Fruit fly (Drosophila melanogaster) whole organism, prepupa: ENCODE results near the gene CG7766.

ENCODE experiments used
- CG10669 ChIP-seq: fragments of 200-800 bp; sonication (Bioruptor generic); optimal IDR thresholded peaks from 3 replicates; lab custom pipeline; 2018; ENCODE audit warnings: missing biosample characterization, mild to moderate bottlenecking, missing genetic modification characterization, moderate library complexity
- CG11294 ChIP-seq: fragments of 200-800 bp; sonication (Bioruptor generic); IDR thresholded peaks from 2 replicates; pipeline ENCODE4 v1.3.6; 2022; ENCODE audit warnings: missing biosample characterization, missing genetic modification characterization
- CG11902 ChIP-seq: fragments of 200-800 bp; sonication (Bioruptor generic); optimal IDR thresholded peaks from 3 replicates; lab custom pipeline; 2016; ENCODE audit warnings: missing biosample characterization, missing genetic modification characterization
- CG15336 ChIP-seq: fragments of 200-800 bp; sonication (Bioruptor generic); IDR thresholded peaks from 2 replicates; pipeline ENCODE4 v1.3.6; 2022; ENCODE audit warnings: missing biosample characterization, missing genetic modification characterization
- CG1621 ChIP-seq: fragments of 200-800 bp; sonication (Bioruptor generic); optimal IDR thresholded peaks from 3 replicates; lab custom pipeline; 2018; ENCODE audit warnings: missing biosample characterization, mild to moderate bottlenecking, missing genetic modification characterization
- CG16779 ChIP-seq: fragments of 200-800 bp; sonication (Bioruptor generic); optimal IDR thresholded peaks from 3 replicates; lab custom pipeline; 2017; ENCODE audit warnings: missing biosample characterization, mild to moderate bottlenecking, missing genetic modification characterization
- CG32006 ChIP-seq: fragments of 200-800 bp; sonication (Bioruptor generic); optimal IDR thresholded peaks from 3 replicates; lab custom pipeline; 2017; ENCODE audit warnings: missing biosample characterization, mild to moderate bottlenecking, missing genetic modification characterization
- CG34406 ChIP-seq: fragments of 200-800 bp; sonication (Bioruptor generic); optimal IDR thresholded peaks from 3 replicates; lab custom pipeline; 2016; ENCODE audit warnings: missing biosample characterization, missing genetic modification characterization
- CG3919 ChIP-seq: fragments of 200-800 bp; sonication (Bioruptor generic); optimal IDR thresholded peaks from 3 replicates; lab custom pipeline; 2016; ENCODE audit warnings: missing biosample characterization, missing genetic modification characterization
- CG6163 ChIP-seq: fragments of 200-800 bp; sonication (Bioruptor generic); IDR thresholded peaks from 3 replicates; pipeline ENCODE4 v1.3.6; 2022; ENCODE audit warnings: missing biosample characterization, missing genetic modification characterization
- CG6276 ChIP-seq: fragments of 200-800 bp; sonication (Bioruptor generic); optimal IDR thresholded peaks from 2 replicates; lab custom pipeline; 2017; ENCODE audit warnings: missing biosample characterization, mild to moderate bottlenecking, missing genetic modification characterization
- CG6792 ChIP-seq: fragments of 200-800 bp; sonication (Bioruptor generic); optimal IDR thresholded peaks from 3 replicates; lab custom pipeline; 2016; ENCODE audit warnings: missing biosample characterization, missing genetic modification characterization
- CG6854 ChIP-seq: fragments of 200-800 bp; sonication (Bioruptor generic); optimal IDR thresholded peaks from 2 replicates; lab custom pipeline; 2017; ENCODE audit warnings: missing biosample characterization, mild to moderate bottlenecking, missing genetic modification characterization
- CG7368 ChIP-seq: fragments of 200-800 bp; sonication (Bioruptor generic); optimal IDR thresholded peaks from 3 replicates; lab custom pipeline; 2016; ENCODE audit warnings: missing biosample characterization, missing genetic modification characterization
- CG8119 ChIP-seq: fragments of 200-800 bp; sonication (Bioruptor generic); IDR thresholded peaks from 3 replicates; pipeline ENCODE4 v1.3.6; 2022; ENCODE audit warnings: missing biosample characterization, missing genetic modification characterization
- CG9139 ChIP-seq: fragments of 200-800 bp; sonication (Bioruptor generic); optimal IDR thresholded peaks from 3 replicates; lab custom pipeline; 2017; ENCODE audit warnings: missing biosample characterization, mild to moderate bottlenecking, missing genetic modification characterization
- Eip78C ChIP-seq: fragments of 200-800 bp; sonication (Bioruptor generic); peaks from one replicate; lab custom pipeline; 2016; ENCODE audit warnings: missing biosample characterization, missing genetic modification characterization
- Ets96B ChIP-seq: fragments of 200-800 bp; optimal IDR thresholded peaks from 2 replicates; lab custom pipeline; 2019; ENCODE audit warnings: missing biosample characterization, mild to moderate bottlenecking, missing genetic modification characterization, moderate library complexity
- Hr38 ChIP-seq: sonication (Bioruptor generic); optimal IDR thresholded peaks from 2 replicates; lab custom pipeline; 2016; ENCODE audit warnings: missing biosample characterization, missing genetic modification characterization
- Hr39 ChIP-seq: fragments of 200-800 bp; sonication (Bioruptor generic); optimal IDR thresholded peaks from 2 replicates; lab custom pipeline; 2016; ENCODE audit warnings: missing biosample characterization, missing genetic modification characterization
- Lpt ChIP-seq: fragments of 200-800 bp; sonication (Bioruptor generic); optimal IDR thresholded peaks from 3 replicates; lab custom pipeline; 2016; ENCODE audit warnings: missing biosample characterization, missing genetic modification characterization
- Met ChIP-seq: fragments of 200-800 bp; sonication (Bioruptor generic); optimal IDR thresholded peaks from 3 replicates; lab custom pipeline; 2016; ENCODE audit warnings: missing biosample characterization, missing genetic modification characterization
- OdsH ChIP-seq: fragments of 200-800 bp; sonication (Bioruptor generic); optimal IDR thresholded peaks from 3 replicates; lab custom pipeline; 2016; ENCODE audit warnings: missing biosample characterization, missing genetic modification characterization
- Smox ChIP-seq: fragments of 200-800 bp; sonication (Bioruptor generic); optimal IDR thresholded peaks from 3 replicates; lab custom pipeline; 2016; ENCODE audit warnings: missing biosample characterization, missing genetic modification characterization
- Sox14 ChIP-seq: fragments of 200-800 bp; sonication (Bioruptor generic); optimal IDR thresholded peaks from 3 replicates; lab custom pipeline; 2016; ENCODE audit warnings: missing biosample characterization, missing genetic modification characterization
- acj6 ChIP-seq: fragments of 200-800 bp; sonication (Bioruptor generic); optimal IDR thresholded peaks from 3 replicates; lab custom pipeline; 2016; ENCODE audit warnings: missing biosample characterization, missing genetic modification characterization
- cyc ChIP-seq: fragments of 200-800 bp; sonication (Bioruptor generic); optimal IDR thresholded peaks from 3 replicates; lab custom pipeline; 2016; ENCODE audit warnings: missing biosample characterization, missing genetic modification characterization
- dac ChIP-seq: fragments of 200-800 bp; sonication (Bioruptor generic); optimal IDR thresholded peaks from 2 replicates; lab custom pipeline; 2017; ENCODE audit warnings: missing biosample characterization, mild to moderate bottlenecking, missing genetic modification characterization
- dsx ChIP-seq: fragments of 200-800 bp; optimal IDR thresholded peaks from 3 replicates; lab custom pipeline; 2019; ENCODE audit warnings: missing biosample characterization, mild to moderate bottlenecking, missing genetic modification characterization, moderate library complexity; ENCODE audit not compliant: poor library complexity, severe bottlenecking
- eg ChIP-seq: fragments of 200-800 bp; sonication (Bioruptor generic); IDR thresholded peaks from 3 replicates; pipeline ENCODE4 v1.3.6; 2022; ENCODE audit warnings: missing biosample characterization, missing genetic modification characterization
- fkh ChIP-seq: fragments of 200-800 bp; sonication (Bioruptor generic); optimal IDR thresholded peaks from 3 replicates; lab custom pipeline; 2017; ENCODE audit warnings: missing biosample characterization, mild to moderate bottlenecking, missing genetic modification characterization, moderate library complexity
- lz ChIP-seq: fragments of 200-800 bp; sonication (Bioruptor generic); optimal IDR thresholded peaks from 3 replicates; lab custom pipeline; 2016; ENCODE audit warnings: missing biosample characterization, missing genetic modification characterization
- pdm3 ChIP-seq: fragments of 200-800 bp; sonication (Bioruptor generic); optimal IDR thresholded peaks from 3 replicates; lab custom pipeline; 2016; ENCODE audit warnings: missing biosample characterization, missing genetic modification characterization
- salr ChIP-seq, 2 experiments: fragments of 200-800 bp; sonication (Bioruptor generic); optimal IDR thresholded peaks; 3 replicates each; lab custom pipeline; 2016 to 2018; ENCODE audit warnings: missing biosample characterization in 2 of 2, missing genetic modification characterization in 2 of 2, mild to moderate bottlenecking in 1 of 2
- ss ChIP-seq, 2 experiments: fragments of 200-800 bp; sonication (Bioruptor generic); optimal IDR thresholded peaks; 2 replicates in 1 of 2; 3 replicates in 1 of 2; lab custom pipeline; 2017 to 2018; ENCODE audit warnings: mild to moderate bottlenecking in 2 of 2, missing biosample characterization in 2 of 2, missing genetic modification characterization in 2 of 2, moderate library complexity in 1 of 2
- svp ChIP-seq: fragments of 200-800 bp; sonication (Bioruptor generic); peaks from one replicate; lab custom pipeline; 2016; ENCODE audit warnings: missing biosample characterization, missing genetic modification characterization

The CG7766 gene

dm6 chrX:9046383-9046941, 57.1 kb downstream of the CG7766 start (continued):
- TF ChIP-seq CG6276 (GFP tag; lab: Kevin White, UChicago) (no peak), Hr38 (GFP tag; lab: Kevin White, UChicago) (no peak), CG9139 (GFP tag; lab: Kevin White, UChicago) (no peak), fkh (GFP tag; lab: Kevin White, UChicago) (no peak), Met (GFP tag; lab: Kevin White, UChicago) (peak; percentile 25), salr (GFP tag; optimal IDR thresholded peaks at IDR 0.05; lab: Kevin White, UChicago) (no peak), CG32006 (GFP tag; lab: Kevin White, UChicago) (peak; percentile 15), lz (GFP tag; lab: Kevin White, UChicago) (peak; percentile 26), Ets96B (tag; lab: Kevin White, UChicago) (peak; percentile 43), CG11294 (GFP tag; lab: Robert Waterston, UW) (no peak), cyc (GFP tag; lab: Kevin White, UChicago) (no peak), CG6792 (peak; percentile 23), Sox14 (GFP tag; lab: Kevin White, UChicago) (peak; percentile 6), CG15336 (0 out of 2 replicates have a peak, but pooled peaks have one; percentile 9), acj6 (peak; percentile 33), pdm3 (peak; percentile 41), CG1621 (no peak), Eip78C (GFP tag; lab: Kevin White, UChicago) (peak; percentile 86), eg (GFP tag; lab: Robert Waterston, UW) (no peak), OdsH (GFP tag; lab: Kevin White, UChicago) (peak; percentile 34), CG6854 (GFP tag; lab: Kevin White, UChicago) (no peak)

- TF ChIP-seq Hr39 (GFP tag; lab: Kevin White, UChicago) (no peak), CG7368 (GFP tag; lab: Kevin White, UChicago) (no peak), svp (peak; percentile 41), CG9139 (GFP tag; lab: Kevin White, UChicago) (no peak), Lpt (GFP tag; lab: Kevin White, UChicago) (no peak), CG6792 (no peak), Eip78C (GFP tag; lab: Kevin White, UChicago) (peak; percentile 39), CG10669 (GFP tag; lab: Kevin White, UChicago) (no peak), CG6276 (GFP tag; lab: Kevin White, UChicago) (no peak), ss (GFP tag; optimal IDR thresholded peaks at IDR 0.05; lab: Kevin White, UChicago) (no peak), lz (GFP tag; lab: Kevin White, UChicago) (no peak), CG34406 (no peak)
- TF ChIP-seq, all 60 proteins: peak for 2
Observed at dm6 chrX:9044857-9045256, 58.7 kb downstream of the CG7766 start.

- TF ChIP-seq lz (GFP tag; lab: Kevin White, UChicago) (no peak), dsx (GFP tag; lab: Kevin White, UChicago) (no peak), eg (GFP tag; lab: Robert Waterston, UW) (peak; percentile 75), CG16779 (no peak), CG6163 (GFP tag; lab: Robert Waterston, UW) (0 out of 3 replicates have a peak, but pooled peaks have one; percentile 27), CG11902 (GFP tag; lab: Kevin White, UChicago) (no peak), dac (GFP tag; lab: Kevin White, UChicago) (no peak), Smox (GFP tag; lab: Kevin White, UChicago) (no peak), CG3919 (GFP tag; lab: Kevin White, UChicago) (no peak), CG8119 (GFP tag; lab: Robert Waterston, UW) (peak; percentile 26; the same call in 1 of the 3 replicates), CG15336 (peak; percentile 41)
Observed at dm6 chrX:9043711-9044505, 59.6 kb downstream of the CG7766 start.
